Worm (Caenorhabditis elegans) whole organism, young adult: Measurements from ENCODE around the gene toe-2.

ENCODE experiments used
- F52B5.7 ChIP-seq: sonication (generic microtip); optimal IDR thresholded peaks from 2 replicates; lab custom pipeline; 2016; ENCODE audit warnings: mild to moderate bottlenecking, missing genetic modification characterization, missing compliant biosample characterization
- aptf-2 ChIP-seq: fragments of 200-800 bp; sonication (Bioruptor generic); conservative IDR thresholded peaks from 2 replicates; pipeline ENCODE4 v1.3.6; 2022; ENCODE audit warnings: missing genetic modification reagents, missing genetic modification characterization, missing compliant biosample characterization
- aptf-3 ChIP-seq: fragments of 200-800 bp; sonication (Bioruptor generic); IDR thresholded peaks from 2 replicates; pipeline ENCODE4 v1.3.6; 2022; ENCODE audit warnings: missing genetic modification characterization, missing compliant biosample characterization
- bed-1 ChIP-seq: fragments of 200-800 bp; sonication (Bioruptor generic); IDR thresholded peaks from 2 replicates; pipeline ENCODE4 v1.3.6; 2022; ENCODE audit warnings: missing genetic modification reagents, missing genetic modification characterization, missing compliant biosample characterization
- ceh-100 ChIP-seq: fragments of 200-800 bp; sonication (Bioruptor generic); IDR thresholded peaks from 2 replicates; pipeline ENCODE4 v1.3.6; 2022; ENCODE audit warnings: missing genetic modification reagents, missing genetic modification characterization, missing compliant biosample characterization
- nfyb-1 ChIP-seq: fragments of 200-800 bp; sonication (Bioruptor generic); IDR thresholded peaks from 2 replicates; pipeline ENCODE4 v1.3.6; 2022; ENCODE audit warnings: missing genetic modification reagents, missing genetic modification characterization, missing compliant biosample characterization
- tlf-1 ChIP-seq: fragments of 200-800 bp; sonication (Bioruptor generic); optimal IDR thresholded peaks from 2 replicates; lab custom pipeline; 2018; ENCODE audit warnings: mild to moderate bottlenecking, missing genetic modification characterization, missing compliant biosample characterization
- unc-130 ChIP-seq: sonication (generic microtip); optimal IDR thresholded peaks from 2 replicates; lab custom pipeline; 2016; ENCODE audit warnings: missing genetic modification reagents, missing genetic modification characterization, missing compliant biosample characterization

- TF ChIP-seq aptf-3 (GFP tag; lab: Robert Waterston, UW) (no peak), tlf-1 (GFP tag; lab: Kevin White, UChicago) (no peak), nfyb-1 (GFP tag; lab: Robert Waterston, UW) (no peak), unc-130 (GFP tag; lab: Kevin White, UChicago) (no peak), aptf-2 (no peak), F52B5.7 (tag; lab: Kevin White, UChicago) (no peak), ceh-100 (GFP tag; lab: Robert Waterston, UW) (no peak), bed-1 (no peak)
Observed at ce11 chrII:6561300-6561699, 40.1 kb upstream of the toe-2 start, which contains the start of gene F18C5.10.
